Worm (Caenorhabditis elegans) whole organism, young adult: Measurements from ENCODE around the gene T17H7.7.
A peak's percentile ranks its signal among the peaks of the same experiment; 100 is the strongest.

Experiments used
- B0261.1 ChIP-seq: sonication (generic microtip); optimal IDR thresholded peaks from 2 replicates; lab custom pipeline; 2016; ENCODE audit warnings: mild to moderate bottlenecking, missing genetic modification characterization, moderate library complexity, missing compliant biosample characterization
- F10E7.11 ChIP-seq: sonication (generic microtip); optimal IDR thresholded peaks from 2 replicates; lab custom pipeline; 2017; ENCODE audit warnings: mild to moderate bottlenecking, missing genetic modification characterization, moderate library complexity, missing compliant biosample characterization
- F22D6.2 ChIP-seq: sonication (generic microtip); optimal IDR thresholded peaks from 2 replicates; lab custom pipeline; 2016; ENCODE audit warnings: mild to moderate bottlenecking, missing genetic modification characterization, missing compliant biosample characterization
- F52B5.7 ChIP-seq: sonication (generic microtip); optimal IDR thresholded peaks from 2 replicates; lab custom pipeline; 2016; ENCODE audit warnings: mild to moderate bottlenecking, missing genetic modification characterization, missing compliant biosample characterization
- F55B11.4 ChIP-seq: sonication (generic microtip); optimal IDR thresholded peaks from 2 replicates; lab custom pipeline; 2016; ENCODE audit warnings: missing compliant biosample characterization, missing genetic modification characterization, borderline replicate concordance; ENCODE audit not compliant: insufficient read depth
- F57A8.1 ChIP-seq: fragments of 200-800 bp; sonication (Bioruptor generic); optimal IDR thresholded peaks from 2 replicates; lab custom pipeline; 2018; ENCODE audit warnings: mild to moderate bottlenecking, missing genetic modification characterization, moderate library complexity, missing compliant biosample characterization
- K12H6.12 ChIP-seq: fragments of 200-800 bp; sonication (Bioruptor generic); optimal IDR thresholded peaks from 2 replicates; lab custom pipeline; 2018; ENCODE audit warnings: mild to moderate bottlenecking, missing genetic modification characterization, missing compliant biosample characterization
- T07F8.4 ChIP-seq: sonication (generic microtip); optimal IDR thresholded peaks from 2 replicates; lab custom pipeline; 2016; ENCODE audit warnings: mild to moderate bottlenecking, missing genetic modification characterization, moderate library complexity, missing compliant biosample characterization
- Y53F4B.3 ChIP-seq: fragments of 200-800 bp; sonication (Bioruptor generic); IDR thresholded peaks from 2 replicates; pipeline ENCODE4 v1.3.6; 2022; ENCODE audit warnings: missing genetic modification reagents, missing genetic modification characterization, missing compliant biosample characterization
- Y53G8AR.9 ChIP-seq: fragments of 200-800 bp; sonication (Bioruptor generic); conservative IDR thresholded peaks from 2 replicates; pipeline ENCODE4 v1.3.6; 2022; ENCODE audit warnings: missing genetic modification reagents, missing genetic modification characterization, missing compliant biosample characterization
- Y56A3A.18 ChIP-seq: fragments of 200-800 bp; sonication (Bioruptor generic); IDR thresholded peaks from 2 replicates; pipeline ENCODE4 v1.3.6; 2022; ENCODE audit warnings: missing genetic modification reagents, missing genetic modification characterization, missing compliant biosample characterization
- ama-1 ChIP-seq, 3 experiments: fragments of 150-350 bp in 1 of 3; sonication (generic microtip) in 2 of 3; optimal IDR thresholded peaks; 2 replicates each; lab custom pipeline; 2014 to 2018; ENCODE audit warnings: missing biosample characterization in 2 of 3, missing genetic modification characterization in 2 of 3, missing genetic modification reagents in 2 of 3
- aptf-2 ChIP-seq: fragments of 200-800 bp; sonication (Bioruptor generic); conservative IDR thresholded peaks from 2 replicates; pipeline ENCODE4 v1.3.6; 2022; ENCODE audit warnings: missing genetic modification reagents, missing genetic modification characterization, missing compliant biosample characterization
- attf-3 ChIP-seq: fragments of 200-800 bp; sonication (Bioruptor generic); conservative IDR thresholded peaks from 2 replicates; pipeline ENCODE4 v1.3.6; 2022; ENCODE audit warnings: missing genetic modification reagents, missing genetic modification characterization, missing compliant biosample characterization
- attf-5 ChIP-seq: fragments of 200-800 bp; sonication (Bioruptor generic); optimal IDR thresholded peaks from 2 replicates; lab custom pipeline; 2018; ENCODE audit warnings: mild to moderate bottlenecking, missing genetic modification characterization, missing compliant biosample characterization
- bed-2 ChIP-seq: fragments of 200-800 bp; sonication (Bioruptor generic); IDR thresholded peaks from 2 replicates; pipeline ENCODE4 v1.3.6; 2022; ENCODE audit warnings: missing genetic modification reagents, missing genetic modification characterization, missing compliant biosample characterization
- cebp-2 ChIP-seq: fragments of 200-800 bp; sonication (Bioruptor generic); IDR thresholded peaks from 2 replicates; pipeline ENCODE4 v1.3.6; 2022; ENCODE audit warnings: missing genetic modification characterization, missing compliant biosample characterization
- ceh-79 ChIP-seq: sonication (generic microtip); optimal IDR thresholded peaks from 2 replicates; lab custom pipeline; 2017; ENCODE audit warnings: mild to moderate bottlenecking, missing genetic modification characterization, missing compliant biosample characterization
- die-1 ChIP-seq: sonication (generic microtip); optimal IDR thresholded peaks from 2 replicates; lab custom pipeline; 2016; ENCODE audit warnings: missing genotype, mild to moderate bottlenecking, missing genetic modification characterization, missing compliant biosample characterization
- dox-1 ChIP-seq: fragments of 200-800 bp; sonication (Bioruptor generic); IDR thresholded peaks from 2 replicates; pipeline ENCODE4 v1.3.6; 2022; ENCODE audit warnings: missing genetic modification reagents, missing genetic modification characterization, missing compliant biosample characterization
- dpff-1 ChIP-seq: sonication (generic microtip); optimal IDR thresholded peaks from 2 replicates; lab custom pipeline; 2017; ENCODE audit warnings: mild to moderate bottlenecking, missing genetic modification characterization, missing compliant biosample characterization
- egl-44 ChIP-seq: fragments of 200-800 bp; sonication (Bioruptor generic); IDR thresholded peaks from 2 replicates; pipeline ENCODE4 v1.3.6; 2022; ENCODE audit warnings: missing genetic modification reagents, missing genetic modification characterization, missing compliant biosample characterization
- ekl-4 ChIP-seq: fragments of 200-800 bp; sonication (Bioruptor generic); IDR thresholded peaks from 2 replicates; pipeline ENCODE4 v1.3.6; 2022; ENCODE audit warnings: missing genetic modification reagents, missing genetic modification characterization, missing compliant biosample characterization
- hlh-12 ChIP-seq: sonication (generic microtip); optimal IDR thresholded peaks from 2 replicates; lab custom pipeline; 2016; ENCODE audit warnings: missing genetic modification characterization, missing compliant biosample characterization
- hlh-26 ChIP-seq: fragments of 200-800 bp; sonication (Bioruptor generic); conservative IDR thresholded peaks from 2 replicates; pipeline ENCODE4 v1.3.6; 2022; ENCODE audit warnings: missing genetic modification reagents, missing genetic modification characterization, missing compliant biosample characterization
- hmg-20 ChIP-seq: fragments of 200-800 bp; sonication (Bioruptor generic); IDR thresholded peaks from 2 replicates; pipeline ENCODE4 v1.3.6; 2022; ENCODE audit warnings: missing genetic modification reagents, missing genetic modification characterization, missing compliant biosample characterization
- hsf-1 ChIP-seq: fragments of 200-800 bp; sonication (Bioruptor generic); IDR thresholded peaks from 2 replicates; pipeline ENCODE4 v1.3.6; 2022; ENCODE audit warnings: missing genetic modification reagents, missing genetic modification characterization, missing compliant biosample characterization
- lag-1 ChIP-seq: fragments of 200-800 bp; sonication (Bioruptor generic); IDR thresholded peaks from 2 replicates; pipeline ENCODE4 v1.3.6; 2022; ENCODE audit warnings: missing genetic modification reagents, missing genetic modification characterization, missing compliant biosample characterization
- let-526 ChIP-seq: fragments of 200-800 bp; sonication (Bioruptor generic); IDR thresholded peaks from 2 replicates; pipeline ENCODE4 v1.3.6; 2022; ENCODE audit warnings: missing genetic modification reagents, missing genetic modification characterization, missing compliant biosample characterization
- let-607 ChIP-seq, 2 experiments: fragments of 200-800 bp in 1 of 2; sonication (Bioruptor generic) in 1 of 2; sonication (generic microtip) in 1 of 2; optimal IDR thresholded peaks; 2 replicates each; lab custom pipeline; 2016 to 2018; ENCODE audit warnings: mild to moderate bottlenecking in 2 of 2, missing compliant biosample characterization in 2 of 2, missing genetic modification characterization in 2 of 2, moderate library complexity in 2 of 2, missing genotype in 1 of 2
- lin-26 ChIP-seq: fragments of 200-800 bp; sonication (Bioruptor generic); IDR thresholded peaks from 2 replicates; pipeline ENCODE4 v1.3.6; 2022; ENCODE audit warnings: missing genetic modification reagents, missing genetic modification characterization, missing compliant biosample characterization
- lsl-1 ChIP-seq: fragments of 200-800 bp; sonication (Bioruptor generic); optimal IDR thresholded peaks from 2 replicates; lab custom pipeline; 2018; ENCODE audit warnings: mild to moderate bottlenecking, missing genetic modification characterization, moderate library complexity, missing compliant biosample characterization
- lsy-27 ChIP-seq: sonication (generic microtip); optimal IDR thresholded peaks from 2 replicates; lab custom pipeline; 2017; ENCODE audit warnings: missing genetic modification characterization, mild to moderate bottlenecking, missing compliant biosample characterization, antibody characterized with exemption, missing genotype, borderline replicate concordance; ENCODE audit not compliant: insufficient read depth
- madf-10 ChIP-seq: sonication (generic microtip); optimal IDR thresholded peaks from 2 replicates; lab custom pipeline; 2016; ENCODE audit warnings: mild to moderate bottlenecking, missing genetic modification characterization, missing compliant biosample characterization
- mcd-1 ChIP-seq: fragments of 200-800 bp; sonication (Bioruptor generic); IDR thresholded peaks from 2 replicates; pipeline ENCODE4 v1.3.6; 2022; ENCODE audit warnings: missing genetic modification reagents, missing genetic modification characterization, missing compliant biosample characterization
- mes-4 ChIP-seq: sonication (generic microtip); optimal IDR thresholded peaks from 2 replicates; lab custom pipeline; 2016; ENCODE audit warnings: missing genotype, missing genetic modification characterization, missing compliant biosample characterization
- nfya-1 ChIP-seq: sonication (generic microtip); optimal IDR thresholded peaks from 2 replicates; lab custom pipeline; 2017; ENCODE audit warnings: antibody characterized with exemption, missing compliant biosample characterization, missing genetic modification characterization, borderline replicate concordance; ENCODE audit not compliant: insufficient read depth
- nhr-27 ChIP-seq: fragments of 200-800 bp; sonication (Bioruptor generic); optimal IDR thresholded peaks from 2 replicates; lab custom pipeline; 2018; ENCODE audit warnings: mild to moderate bottlenecking, missing genetic modification characterization, moderate library complexity, missing compliant biosample characterization
- nhr-90 ChIP-seq: sonication (generic microtip); optimal IDR thresholded peaks from 2 replicates; lab custom pipeline; 2016; ENCODE audit warnings: missing genotype, mild to moderate bottlenecking, missing genetic modification characterization, missing compliant biosample characterization
- pha-4 ChIP-seq: fragments of 150-350 bp; sonication (generic microtip); optimal IDR thresholded peaks from 2 replicates; lab custom pipeline; 2014; ENCODE audit warnings: missing biosample characterization, missing genetic modification reagents, missing genetic modification characterization
- sea-2 ChIP-seq: fragments of 200-800 bp; sonication (Bioruptor generic); IDR thresholded peaks from 2 replicates; pipeline ENCODE4 v1.3.6; 2022; ENCODE audit warnings: missing genetic modification characterization, missing compliant biosample characterization
- somi-1 ChIP-seq: fragments of 200-800 bp; sonication (Bioruptor generic); optimal IDR thresholded peaks from 2 replicates; lab custom pipeline; 2018; ENCODE audit warnings: mild to moderate bottlenecking, missing genetic modification characterization, missing compliant biosample characterization
- sptf-2 ChIP-seq: fragments of 200-800 bp; sonication (Bioruptor generic); optimal IDR thresholded peaks from 2 replicates; lab custom pipeline; 2018; ENCODE audit warnings: mild to moderate bottlenecking, missing genetic modification characterization, missing compliant biosample characterization
- unc-130 ChIP-seq: sonication (generic microtip); optimal IDR thresholded peaks from 2 replicates; lab custom pipeline; 2016; ENCODE audit warnings: missing genetic modification reagents, missing genetic modification characterization, missing compliant biosample characterization
- unc-62 ChIP-seq: fragments of 150-350 bp; optimal IDR thresholded peaks from 2 replicates; lab custom pipeline; 2014; ENCODE audit warnings: missing biosample characterization, missing genetic modification reagents, missing genetic modification characterization
- ztf-22 ChIP-seq: fragments of 200-800 bp; sonication (Bioruptor generic); optimal IDR thresholded peaks from 2 replicates; lab custom pipeline; 2018; ENCODE audit warnings: mild to moderate bottlenecking, missing genetic modification characterization, moderate library complexity, missing compliant biosample characterization
- ztf-25 ChIP-seq: fragments of 200-800 bp; sonication (Bioruptor generic); IDR thresholded peaks from 2 replicates; pipeline ENCODE4 v1.3.6; 2022; ENCODE audit warnings: missing genetic modification reagents, missing genetic modification characterization, missing compliant biosample characterization
- ztf-28 ChIP-seq: fragments of 200-800 bp; sonication (Bioruptor generic); IDR thresholded peaks from 2 replicates; pipeline ENCODE4 v1.3.6; 2022; ENCODE audit warnings: missing genetic modification reagents, missing genetic modification characterization, missing compliant biosample characterization
- ztf-3 ChIP-seq: fragments of 200-800 bp; sonication (Bioruptor generic); optimal IDR thresholded peaks from 2 replicates; lab custom pipeline; 2018; ENCODE audit warnings: mild to moderate bottlenecking, missing genetic modification characterization, missing compliant biosample characterization

The T17H7.7 gene

DNA sequence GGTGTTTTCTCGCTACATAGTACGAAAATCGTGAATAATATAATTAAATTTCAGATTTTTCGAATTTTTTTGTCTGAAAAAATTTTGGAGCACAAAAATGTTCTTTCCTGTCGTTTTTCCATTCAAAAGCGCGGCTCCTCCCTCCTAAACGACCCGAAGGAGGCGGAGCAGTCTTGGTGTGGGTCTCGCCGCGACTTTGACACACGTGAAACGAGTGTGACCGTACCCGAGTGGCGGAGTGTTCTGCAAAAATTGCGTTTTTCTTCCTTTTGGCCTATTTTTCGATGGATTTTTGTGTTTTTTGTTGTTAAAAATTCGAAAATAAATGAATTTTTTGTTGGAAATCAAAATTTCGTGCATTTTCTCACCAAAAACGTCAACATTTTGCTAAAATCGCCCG lies 35.7 kb upstream of the T17H7.7 start, which contains the start of gene snt-2:
Gene snt-2 (minus strand): TSS at position 139 of the 400 bp plus-strand sequence.
- peak; percentile 80 for TF ChIP-seq mcd-1
- no peak for TF ChIP-seq sea-2
- no peak for TF ChIP-seq T07F8.4 (tag; lab: Kevin White, UChicago)
- TF ChIP-seq hlh-26 (GFP tag; lab: Robert Waterston, UW): no peak
- TF ChIP-seq Y53F4B.3: no peak
- TF ChIP-seq somi-1 (GFP tag; lab: Kevin White, UChicago): no peak
- TF ChIP-seq lsy-27 (tag; lab: Kevin White, UChicago): no peak
- TF ChIP-seq B0261.1 (tag; lab: Kevin White, UChicago): no peak
- no peak for TF ChIP-seq ztf-28 (GFP tag; lab: Robert Waterston, UW)
- TF ChIP-seq unc-130 (GFP tag; lab: Kevin White, UChicago): no peak
- no peak for TF ChIP-seq dpff-1 (tag; lab: Kevin White, UChicago)
- peak; percentile 92 for TF ChIP-seq lsl-1 (GFP tag; lab: Kevin White, UChicago)
- no peak for TF ChIP-seq F22D6.2 (tag; lab: Kevin White, UChicago)
- no peak for TF ChIP-seq F52B5.7 (tag; lab: Kevin White, UChicago)
- TF ChIP-seq pha-4 (tag; lab: Kevin White, UChicago): no peak
- no peak for TF ChIP-seq nhr-27
- no peak for TF ChIP-seq cebp-2 (GFP tag; lab: Robert Waterston, UW)
- no peak for TF ChIP-seq ekl-4 (GFP tag; lab: Robert Waterston, UW)
- TF ChIP-seq ceh-79 (tag; lab: Kevin White, UChicago): no peak
- no peak for TF ChIP-seq mes-4 (tag; lab: Kevin White, UChicago)
- TF ChIP-seq aptf-2 (GFP tag; lab: Robert Waterston, UW): no peak
- peak; percentile 76 for TF ChIP-seq attf-5 (GFP tag; lab: Kevin White, UChicago)
- TF ChIP-seq nhr-90 (tag; lab: Kevin White, UChicago): no peak
- no peak for TF ChIP-seq ztf-3 (GFP tag; lab: Kevin White, UChicago)
- TF ChIP-seq F10E7.11 (tag; lab: Kevin White, UChicago): no peak
- TF ChIP-seq Y56A3A.18 (GFP tag; lab: Robert Waterston, UW): no peak
- no peak for TF ChIP-seq unc-62 (GFP tag; lab: Kevin White, UChicago)
- no peak for TF ChIP-seq bed-2 (GFP tag; lab: Robert Waterston, UW)
- TF ChIP-seq attf-3: no peak
- no peak for TF ChIP-seq nfya-1
- TF ChIP-seq Y53G8AR.9 (GFP tag; lab: Robert Waterston, UW): no peak
- peak in 1 of 2 experiments; percentile 34 for TF ChIP-seq let-607 (tag; optimal IDR thresholded peaks at IDR 0.05; lab: Kevin White, UChicago)
- no peak for TF ChIP-seq ama-1 (optimal IDR thresholded peaks at IDR 0.05; lab: Kevin White, UChicago)
- TF ChIP-seq ama-1 (GFP tag; optimal IDR thresholded peaks at IDR 0.05; lab: Kevin White, UChicago): no peak
- TF ChIP-seq die-1 (tag; lab: Kevin White, UChicago): no peak
- no peak for TF ChIP-seq hmg-20
- no peak for TF ChIP-seq ztf-25
- TF ChIP-seq hsf-1 (GFP tag; lab: Robert Waterston, UW): no peak
- no peak for TF ChIP-seq lin-26 (GFP tag; lab: Robert Waterston, UW)
- no peak for TF ChIP-seq F55B11.4 (tag; lab: Kevin White, UChicago)
- TF ChIP-seq madf-10: no peak
- no peak for TF ChIP-seq let-526 (GFP tag; lab: Robert Waterston, UW)
- no peak for TF ChIP-seq F57A8.1 (GFP tag; lab: Kevin White, UChicago)
- TF ChIP-seq dox-1 (GFP tag; lab: Robert Waterston, UW): peak; percentile 83
- TF ChIP-seq lag-1 (GFP tag; lab: Robert Waterston, UW): no peak
- no peak for TF ChIP-seq egl-44
- TF ChIP-seq hlh-12: no peak
- TF ChIP-seq ztf-22 (GFP tag; lab: Kevin White, UChicago): no peak
- TF ChIP-seq sptf-2 (GFP tag; lab: Kevin White, UChicago): no peak
- TF ChIP-seq K12H6.12 (tag; lab: Kevin White, UChicago): peak; percentile 33
